Worm (Caenorhabditis elegans) whole organism, L2 larva: ENCODE data around the gene F26D2.14.

Experiments
- ama-1 ChIP-seq: fragments of 150-350 bp; optimal IDR thresholded peaks from 2 replicates; lab custom pipeline; 2018; ENCODE audit warnings: inconsistent platforms
- lin-39 ChIP-seq: fragments of 150-350 bp; optimal IDR thresholded peaks from 2 replicates; lab custom pipeline; 2014; ENCODE audit warnings: missing biosample characterization, missing genetic modification reagents, missing genetic modification characterization
- mab-5 ChIP-seq: fragments of 150-350 bp; optimal IDR thresholded peaks from 2 replicates; lab custom pipeline; 2014; ENCODE audit warnings: missing biosample characterization, missing genetic modification characterization
- sem-4 ChIP-seq: fragments of 150-350 bp; optimal IDR thresholded peaks from 2 replicates; lab custom pipeline; 2014; ENCODE audit warnings: missing biosample characterization, missing genetic modification reagents, missing genetic modification characterization
- ztf-4 ChIP-seq: fragments of 150-350 bp; optimal IDR thresholded peaks from 2 replicates; lab custom pipeline; 2014; ENCODE audit warnings: missing biosample characterization, missing genetic modification characterization

ce11 chrV:16424428-16424827 lies 11.2 kb upstream of the F26D2.14 start, which contains the start of gene srw-29:
- TF ChIP-seq lin-39 (tag; lab: Kevin White, UChicago) (no peak), ama-1 (no peak), sem-4 (tag; lab: Kevin White, UChicago) (no peak), ztf-4 (tag; lab: Kevin White, UChicago) (no peak), mab-5 (tag; lab: Kevin White, UChicago) (no peak)
